Worm (Caenorhabditis elegans) whole organism, early embryonic: ENCODE results near the gene srtx-1.

Experiments
- B0310.2 ChIP-seq: sonication (generic microtip); optimal IDR thresholded peaks from 2 replicates; lab custom pipeline; 2016; ENCODE audit warnings: mild to moderate bottlenecking, missing genetic modification characterization, missing compliant biosample characterization
- F13C5.2 ChIP-seq: sonication (generic microtip); optimal IDR thresholded peaks from 2 replicates; lab custom pipeline; 2017; ENCODE audit warnings: mild to moderate bottlenecking, missing genetic modification characterization, inconsistent platforms, missing compliant biosample characterization
- ama-1 ChIP-seq: fragments of 150-350 bp; optimal IDR thresholded peaks from 2 replicates; lab custom pipeline; 2014
- ceh-13 ChIP-seq: fragments of 200-800 bp; sonication (Bioruptor generic); optimal IDR thresholded peaks from 2 replicates; lab custom pipeline; 2018; ENCODE audit warnings: mild to moderate bottlenecking, missing genetic modification characterization, missing compliant biosample characterization
- ets-7 ChIP-seq: sonication (generic microtip); optimal IDR thresholded peaks from 2 replicates; lab custom pipeline; 2016; ENCODE audit warnings: missing genotype, missing genetic modification characterization, missing compliant biosample characterization
- flt-1 ChIP-seq: fragments of 200-800 bp; sonication (Bioruptor generic); IDR thresholded peaks from 2 replicates; pipeline ENCODE4 v1.3.6; 2022; ENCODE audit warnings: missing genetic modification characterization, missing compliant biosample characterization
- hmg-4 ChIP-seq: fragments of 200-800 bp; sonication (Bioruptor generic); optimal IDR thresholded peaks from 2 replicates; lab custom pipeline; 2018; ENCODE audit warnings: mild to moderate bottlenecking, missing genetic modification characterization, missing compliant biosample characterization
- hnd-1 ChIP-seq: sonication (generic microtip); optimal IDR thresholded peaks from 2 replicates; lab custom pipeline; 2016; ENCODE audit warnings: missing genetic modification characterization, missing compliant biosample characterization
- pes-1 ChIP-seq: fragments of 200-800 bp; sonication (Bioruptor generic); IDR thresholded peaks from 2 replicates; pipeline ENCODE4 v1.3.6; 2022; ENCODE audit warnings: missing genetic modification reagents, missing genetic modification characterization, missing compliant biosample characterization
- scrt-1 ChIP-seq: fragments of 200-800 bp; sonication (Bioruptor generic); IDR thresholded peaks from 2 replicates; pipeline ENCODE4 v1.3.6; 2022; ENCODE audit warnings: missing genetic modification characterization, missing compliant biosample characterization
- sea-1 ChIP-seq: fragments of 200-800 bp; sonication (Bioruptor generic); conservative IDR thresholded peaks from 2 replicates; pipeline ENCODE4 v1.3.6; 2022; ENCODE audit warnings: missing genetic modification characterization, missing compliant biosample characterization
- tra-4 ChIP-seq: sonication (generic microtip); optimal IDR thresholded peaks from 2 replicates; lab custom pipeline; 2017; ENCODE audit warnings: missing genetic modification characterization, missing compliant biosample characterization

- no peak for TF ChIP-seq pes-1
- no peak for TF ChIP-seq tra-4 (tag; lab: Kevin White, UChicago)
- TF ChIP-seq F13C5.2 (tag; lab: Kevin White, UChicago): no peak
- no peak for TF ChIP-seq B0310.2 (tag; lab: Kevin White, UChicago)
- TF ChIP-seq ama-1 (lab: Kevin White, UChicago): no peak
- TF ChIP-seq scrt-1: no peak
- TF ChIP-seq hnd-1 (tag; lab: Kevin White, UChicago): no peak
- TF ChIP-seq ets-7 (tag; lab: Kevin White, UChicago): no peak
- no peak for TF ChIP-seq ceh-13
- TF ChIP-seq hmg-4 (GFP tag; lab: Kevin White, UChicago): no peak
- no peak for TF ChIP-seq sea-1 (GFP tag; lab: Robert Waterston, UW)
- TF ChIP-seq flt-1 (GFP tag; lab: Robert Waterston, UW): no peak
Observed at ce11 chrIV:7400502-7401118, 20.4 kb upstream of the srtx-1 start.
